Worm (Caenorhabditis elegans) whole organism, late embryonic: Measurements from ENCODE around the gene R10E4.3.
A peak's percentile ranks its signal among the peaks of the same experiment; 100 is the strongest.

Experiments
- ceh-24 ChIP-seq: sonication (generic microtip); optimal IDR thresholded peaks from 2 replicates; lab custom pipeline; 2016; ENCODE audit warnings: mild to moderate bottlenecking, missing genetic modification characterization, missing compliant biosample characterization
- ceh-9 ChIP-seq: sonication (generic microtip); optimal IDR thresholded peaks from 2 replicates; lab custom pipeline; 2016; ENCODE audit warnings: mild to moderate bottlenecking, missing genetic modification characterization, inconsistent platforms, missing compliant biosample characterization
- che-1 ChIP-seq: sonication (generic microtip); optimal IDR thresholded peaks from 2 replicates; lab custom pipeline; 2016; ENCODE audit warnings: mild to moderate bottlenecking, missing genetic modification characterization, missing compliant biosample characterization
- dmd-4 ChIP-seq: sonication (generic microtip); optimal IDR thresholded peaks from 2 replicates; lab custom pipeline; 2016; ENCODE audit warnings: borderline replicate concordance, missing genetic modification characterization, missing compliant biosample characterization
- hlh-30 ChIP-seq: sonication (generic microtip); optimal IDR thresholded peaks from 2 replicates; lab custom pipeline; 2017; ENCODE audit warnings: antibody characterized with exemption, missing genetic modification characterization, missing compliant biosample characterization; ENCODE audit not compliant: insufficient read depth
- hlh-8 ChIP-seq: sonication (generic microtip); optimal IDR thresholded peaks from 2 replicates; lab custom pipeline; 2016; ENCODE audit warnings: missing genotype, missing genetic modification characterization, missing compliant biosample characterization
- nfya-1 ChIP-seq: sonication (generic microtip); optimal IDR thresholded peaks from 2 replicates; lab custom pipeline; 2017; ENCODE audit warnings: missing genetic modification characterization, mild to moderate bottlenecking, missing compliant biosample characterization, antibody characterized with exemption, moderate library complexity
- nhr-11 ChIP-seq: fragments of 150-350 bp; optimal IDR thresholded peaks from 2 replicates; lab custom pipeline; 2014; ENCODE audit warnings: missing biosample characterization, missing genetic modification characterization
- odd-2 ChIP-seq: sonication (generic microtip); optimal IDR thresholded peaks from 2 replicates; lab custom pipeline; 2017; ENCODE audit warnings: antibody characterized with exemption, mild to moderate bottlenecking, missing genetic modification characterization, missing compliant biosample characterization
- pag-3 ChIP-seq: sonication (generic microtip); optimal IDR thresholded peaks from 2 replicates; lab custom pipeline; 2016; ENCODE audit warnings: missing compliant biosample characterization, missing genetic modification characterization, borderline replicate concordance
- pqm-1 ChIP-seq: sonication (generic microtip); optimal IDR thresholded peaks from 2 replicates; lab custom pipeline; 2016; ENCODE audit warnings: missing genetic modification characterization, missing compliant biosample characterization
- tbx-2 ChIP-seq: sonication (generic microtip); optimal IDR thresholded peaks from 2 replicates; lab custom pipeline; 2016; ENCODE audit warnings: missing genetic modification characterization, missing compliant biosample characterization
- unc-86 ChIP-seq: sonication (generic microtip); optimal IDR thresholded peaks from 2 replicates; lab custom pipeline; 2016; ENCODE audit warnings: missing genetic modification characterization, missing compliant biosample characterization

ce11 chrIII:4332543-4333042 is 45.3 kb upstream of the R10E4.3 start, which contains the start of gene cdk-12:
- TF ChIP-seq odd-2 (tag; lab: Kevin White, UChicago) (no peak), hlh-8 (tag; lab: Kevin White, UChicago) (no peak), pag-3 (tag; lab: Kevin White, UChicago) (no peak), che-1 (no peak), tbx-2 (tag; lab: Kevin White, UChicago) (peak; percentile 26), nhr-11 (no peak), unc-86 (tag; lab: Kevin White, UChicago) (no peak), nfya-1 (tag; lab: Kevin White, UChicago) (peak; percentile 33), ceh-9 (tag; lab: Kevin White, UChicago) (no peak), hlh-30 (no peak), ceh-24 (tag; lab: Kevin White, UChicago) (no peak), pqm-1 (tag; lab: Kevin White, UChicago) (no peak), dmd-4 (no peak)
